Fruit fly (Drosophila melanogaster) whole organism, embryonic: ENCODE results near the gene Tlk.

Experiments used
- ATbp ChIP-seq: fragments of 200-800 bp; sonication (Bioruptor generic); optimal IDR thresholded peaks from 2 replicates; lab custom pipeline; 2017; ENCODE audit warnings: missing biosample characterization, mild to moderate bottlenecking, missing genetic modification characterization, missing genetic modification reagents
- C15 ChIP-seq: fragments of 200-800 bp; sonication (Bioruptor generic); IDR thresholded peaks from 3 replicates; pipeline ENCODE4 v1.3.6; 2022; ENCODE audit warnings: missing biosample characterization, missing genetic modification characterization
- CG10321 ChIP-seq: fragments of 200-800 bp; sonication (Bioruptor generic); IDR thresholded peaks from 2 replicates; pipeline ENCODE4 v1.3.6; 2022; ENCODE audit warnings: missing biosample characterization, missing genetic modification characterization
- CG11085 ChIP-seq: fragments of 200-800 bp; sonication (Bioruptor generic); IDR thresholded peaks from 2 replicates; pipeline ENCODE4 v1.3.6; 2022; ENCODE audit warnings: missing biosample characterization, missing genetic modification characterization
- CG12236 ChIP-seq: fragments of 200-800 bp; sonication (Bioruptor generic); optimal IDR thresholded peaks from 2 replicates; lab custom pipeline; 2016; ENCODE audit warnings: missing biosample characterization, missing genetic modification characterization
- CG12659 ChIP-seq: fragments of 200-800 bp; sonication (Bioruptor generic); optimal IDR thresholded peaks from 3 replicates; lab custom pipeline; 2017; ENCODE audit warnings: mild to moderate bottlenecking, missing biosample characterization, missing genetic modification reagents, missing genetic modification characterization
- CG13894 ChIP-seq: fragments of 200-800 bp; sonication (Bioruptor generic); optimal IDR thresholded peaks from 3 replicates; lab custom pipeline; 2018; ENCODE audit warnings: missing biosample characterization, mild to moderate bottlenecking, missing genetic modification characterization, moderate library complexity
- CG1529 ChIP-seq: fragments of 200-800 bp; sonication (Bioruptor generic); optimal IDR thresholded peaks from 3 replicates; lab custom pipeline; 2018; ENCODE audit warnings: missing biosample characterization, missing genetic modification characterization
- CG1603 ChIP-seq: fragments of 200-800 bp; sonication (Bioruptor generic); optimal IDR thresholded peaks from 2 replicates; lab custom pipeline; 2019; ENCODE audit warnings: missing biosample characterization, mild to moderate bottlenecking, missing genetic modification characterization, moderate library complexity
- CG16813 ChIP-seq: fragments of 200-800 bp; sonication (Bioruptor generic); IDR thresholded peaks from 3 replicates; pipeline ENCODE4 v1.3.6; 2022; ENCODE audit warnings: missing biosample characterization, missing genetic modification characterization; ENCODE audit not compliant: partially characterized antibody
- CG18262 ChIP-seq: fragments of 200-800 bp; optimal IDR thresholded peaks from 3 replicates; lab custom pipeline; 2019; ENCODE audit warnings: missing biosample characterization, mild to moderate bottlenecking, missing genetic modification characterization, moderate library complexity
- CG2875 ChIP-seq: fragments of 200-800 bp; sonication (Bioruptor generic); optimal IDR thresholded peaks from 2 replicates; lab custom pipeline; 2017; ENCODE audit warnings: missing biosample characterization, mild to moderate bottlenecking, missing genetic modification characterization, missing genetic modification reagents
- CG30431 ChIP-seq: fragments of 200-800 bp; sonication (Bioruptor generic); optimal IDR thresholded peaks from 2 replicates; lab custom pipeline; 2017; ENCODE audit warnings: missing biosample characterization, missing genetic modification characterization
- CG3281 ChIP-seq: fragments of 200-800 bp; sonication (Bioruptor generic); optimal IDR thresholded peaks from 3 replicates; lab custom pipeline; 2017; ENCODE audit warnings: missing biosample characterization, mild to moderate bottlenecking, missing genetic modification characterization
- CG3407 ChIP-seq: fragments of 200-800 bp; sonication (Bioruptor generic); optimal IDR thresholded peaks from 2 replicates; lab custom pipeline; 2018; ENCODE audit warnings: missing biosample characterization, mild to moderate bottlenecking, missing genetic modification characterization
- CG4404 ChIP-seq: fragments of 200-800 bp; sonication (Bioruptor generic); IDR thresholded peaks from 2 replicates; pipeline ENCODE4 v1.3.6; 2022; ENCODE audit warnings: missing biosample characterization, missing genetic modification characterization
- CG7271 ChIP-seq: fragments of 200-800 bp; sonication (Bioruptor generic); optimal IDR thresholded peaks from 2 replicates; lab custom pipeline; 2018; ENCODE audit warnings: missing biosample characterization, mild to moderate bottlenecking, missing genetic modification characterization, moderate library complexity
- CG9876 ChIP-seq: fragments of 200-800 bp; sonication (Bioruptor generic); optimal IDR thresholded peaks from 2 replicates; lab custom pipeline; 2016; ENCODE audit warnings: missing biosample characterization, missing genetic modification characterization
- D19A ChIP-seq: fragments of 200-800 bp; optimal IDR thresholded peaks from 3 replicates; lab custom pipeline; 2019; ENCODE audit warnings: missing biosample characterization, mild to moderate bottlenecking, missing genetic modification characterization, moderate library complexity
- Dref ChIP-seq: fragments of 200-800 bp; sonication (Bioruptor generic); IDR thresholded peaks from 2 replicates; pipeline ENCODE4 v1.3.6; 2022; ENCODE audit warnings: missing biosample characterization, missing genetic modification characterization
- Neu2 ChIP-seq: fragments of 200-800 bp; sonication (Bioruptor generic); optimal IDR thresholded peaks from 3 replicates; lab custom pipeline; 2016; ENCODE audit warnings: missing biosample characterization, missing genetic modification characterization, borderline replicate concordance
- NfI ChIP-seq: fragments of 200-800 bp; sonication (Bioruptor generic); optimal IDR thresholded peaks from 3 replicates; lab custom pipeline; 2018; ENCODE audit warnings: missing biosample characterization, mild to moderate bottlenecking, missing genetic modification characterization, moderate library complexity
- Scr ChIP-seq: fragments of 200-800 bp; sonication (Bioruptor generic); IDR thresholded peaks from 2 replicates; pipeline ENCODE4 v1.3.6; 2022; ENCODE audit warnings: missing biosample characterization, missing genetic modification characterization; ENCODE audit not compliant: partially characterized antibody
- Sox100B ChIP-seq: fragments of 200-800 bp; sonication (Bioruptor generic); optimal IDR thresholded peaks from 3 replicates; lab custom pipeline; 2018; ENCODE audit warnings: missing biosample characterization, mild to moderate bottlenecking, missing genetic modification characterization
- Vsx1 ChIP-seq: fragments of 200-800 bp; sonication (Bioruptor generic); optimal IDR thresholded peaks from 2 replicates; lab custom pipeline; 2017; ENCODE audit warnings: missing biosample characterization, mild to moderate bottlenecking, missing genetic modification characterization, missing genetic modification reagents
- al ChIP-seq: fragments of 200-800 bp; sonication (Bioruptor generic); IDR thresholded peaks from 2 replicates; pipeline ENCODE4 v1.3.6; 2022; ENCODE audit warnings: missing biosample characterization, missing genetic modification characterization
- az2 ChIP-seq: fragments of 200-800 bp; sonication (Bioruptor generic); optimal IDR thresholded peaks from 3 replicates; lab custom pipeline; 2016; ENCODE audit warnings: missing biosample characterization, missing genetic modification characterization
- caup ChIP-seq: fragments of 200-800 bp; sonication (Bioruptor generic); optimal IDR thresholded peaks from 3 replicates; lab custom pipeline; 2017; ENCODE audit warnings: missing biosample characterization, mild to moderate bottlenecking, missing genetic modification characterization, moderate library complexity; ENCODE audit not compliant: severe bottlenecking
- crc ChIP-seq: fragments of 200-800 bp; sonication (Bioruptor generic); optimal IDR thresholded peaks from 2 replicates; lab custom pipeline; 2016; ENCODE audit warnings: missing biosample characterization, missing genetic modification characterization
- da ChIP-seq: fragments of 200-800 bp; sonication (Bioruptor generic); optimal IDR thresholded peaks from 2 replicates; lab custom pipeline; 2016; ENCODE audit warnings: missing biosample characterization, missing genetic modification characterization
- ems ChIP-seq: fragments of 200-800 bp; sonication (Bioruptor generic); optimal IDR thresholded peaks from 3 replicates; lab custom pipeline; 2016; ENCODE audit warnings: missing biosample characterization, missing genetic modification characterization
- esg ChIP-seq: fragments of 200-800 bp; sonication (Bioruptor generic); conservative IDR thresholded peaks from 2 replicates; pipeline ENCODE4 v1.3.6; 2022; ENCODE audit warnings: missing biosample characterization, missing genetic modification characterization
- ewg ChIP-seq: fragments of 200-800 bp; sonication (Bioruptor generic); optimal IDR thresholded peaks from 3 replicates; lab custom pipeline; 2017; ENCODE audit warnings: mild to moderate bottlenecking, missing biosample characterization, missing genetic modification reagents, missing genetic modification characterization
- fd64A ChIP-seq: fragments of 200-800 bp; sonication (Bioruptor generic); optimal IDR thresholded peaks from 3 replicates; lab custom pipeline; 2018; ENCODE audit warnings: missing biosample characterization, mild to moderate bottlenecking, missing genetic modification characterization
- gsb ChIP-seq: fragments of 200-800 bp; sonication (Bioruptor generic); IDR thresholded peaks from 2 replicates; pipeline ENCODE4 v1.3.6; 2022; ENCODE audit warnings: missing biosample characterization, missing genetic modification characterization
- jing ChIP-seq: fragments of 200-800 bp; sonication (Bioruptor generic); optimal IDR thresholded peaks from 2 replicates; lab custom pipeline; 2018; ENCODE audit warnings: missing biosample characterization, mild to moderate bottlenecking, missing genetic modification characterization
- lola ChIP-seq, 3 experiments: fragments of >200 bp in 2 of 3; fragments of 200-800 bp in 1 of 3; sonication (Bioruptor generic) in 1 of 3; optimal IDR thresholded peaks; 2 replicates each; lab custom pipeline; 2017 to 2019; ENCODE audit warnings: missing biosample characterization in 3 of 3, missing genetic modification characterization in 3 of 3, mild to moderate bottlenecking in 1 of 3, moderate library complexity in 1 of 3
- pita ChIP-seq: fragments of 200-800 bp; sonication (Bioruptor generic); optimal IDR thresholded peaks from 2 replicates; lab custom pipeline; 2017; ENCODE audit warnings: missing biosample characterization, mild to moderate bottlenecking, missing genetic modification characterization
- psq ChIP-seq: fragments of 200-800 bp; sonication (Bioruptor generic); optimal IDR thresholded peaks from 2 replicates; lab custom pipeline; 2017; ENCODE audit warnings: missing biosample characterization, missing genetic modification characterization
- pum ChIP-seq: fragments of 200-800 bp; sonication (Bioruptor generic); optimal IDR thresholded peaks from 2 replicates; lab custom pipeline; 2016; ENCODE audit warnings: missing biosample characterization, missing genetic modification characterization
- pzg ChIP-seq: fragments of 200-800 bp; sonication (Bioruptor generic); optimal IDR thresholded peaks from 3 replicates; lab custom pipeline; 2018; ENCODE audit warnings: missing biosample characterization, mild to moderate bottlenecking, missing genetic modification characterization, moderate library complexity
- ro ChIP-seq: fragments of 200-800 bp; sonication (Bioruptor generic); IDR thresholded peaks from 2 replicates; pipeline ENCODE4 v1.3.6; 2022; ENCODE audit warnings: missing biosample characterization, missing genetic modification characterization
- sc ChIP-seq, 3 experiments: fragments of >200 bp in 2 of 3; fragments of 200-800 bp in 1 of 3; sonication (Bioruptor generic) in 1 of 3; optimal IDR thresholded peaks; 2 replicates in 2 of 3; 3 replicates in 1 of 3; lab custom pipeline; 2017; ENCODE audit warnings: mild to moderate bottlenecking in 1 of 3, missing biosample characterization in 1 of 3, missing genetic modification characterization in 1 of 3, missing genetic modification reagents in 1 of 3
- sens ChIP-seq: fragments of 200-800 bp; sonication (Bioruptor generic); peaks from one replicate; lab custom pipeline; 2016; ENCODE audit warnings: missing biosample characterization, missing genetic modification characterization
- tna ChIP-seq: fragments of 200-800 bp; sonication (Bioruptor generic); IDR thresholded peaks from 2 replicates; pipeline ENCODE4 v1.3.6; 2022; ENCODE audit warnings: missing biosample characterization, missing genetic modification characterization; ENCODE audit not compliant: partially characterized antibody
- toy ChIP-seq: fragments of 200-800 bp; sonication (Bioruptor generic); IDR thresholded peaks from 2 replicates; pipeline ENCODE4 v1.3.6; 2022; ENCODE audit warnings: missing biosample characterization, missing genetic modification characterization
- trh ChIP-seq: fragments of 200-800 bp; sonication (Bioruptor generic); optimal IDR thresholded peaks from 2 replicates; lab custom pipeline; 2016; ENCODE audit warnings: missing biosample characterization, missing genetic modification characterization
- tx ChIP-seq: fragments of 200-800 bp; sonication (Bioruptor generic); optimal IDR thresholded peaks from 2 replicates; lab custom pipeline; 2016; ENCODE audit warnings: missing biosample characterization, missing genetic modification characterization
- vnd ChIP-seq: fragments of 200-800 bp; sonication (Bioruptor generic); IDR thresholded peaks from 3 replicates; pipeline ENCODE4 v1.3.6; 2022; ENCODE audit warnings: missing biosample characterization, missing genetic modification characterization; ENCODE audit not compliant: partially characterized antibody
- zfh1 ChIP-seq: fragments of 200-800 bp; sonication (Bioruptor generic); IDR thresholded peaks from 3 replicates; pipeline ENCODE4 v1.3.6; 2022; ENCODE audit warnings: missing biosample characterization, missing genetic modification characterization

Gene Tlk

DNA sequence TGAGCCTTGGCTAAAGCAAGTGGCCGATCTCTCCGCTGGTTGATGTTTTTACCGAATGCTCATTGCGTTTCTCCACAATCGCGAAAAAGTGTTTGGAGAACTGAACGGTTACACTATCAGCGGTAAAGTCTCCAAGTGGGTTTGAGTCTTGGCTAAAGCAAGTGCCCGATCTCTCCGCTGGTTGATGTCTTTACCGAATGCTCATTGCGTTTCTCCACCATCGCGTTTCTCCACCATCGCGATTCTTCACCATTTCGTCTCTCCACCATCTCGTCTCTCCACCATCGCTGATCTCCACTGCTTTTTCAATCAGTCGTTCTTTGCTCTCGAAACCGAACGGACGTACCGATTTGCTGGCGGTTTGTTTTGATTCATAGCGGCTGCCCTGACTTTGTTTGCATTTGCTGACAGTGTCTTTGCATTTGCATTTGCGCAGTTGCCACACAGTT lies 91.6 kb downstream of the Tlk start, which contains the start of gene ec (continued):
- no peak for TF ChIP-seq vnd
- TF ChIP-seq ewg (GFP tag; lab: Kevin White, UChicago): no peak
- TF ChIP-seq pum (GFP tag; lab: Kevin White, UChicago): no peak
- peak; percentile 8 for TF ChIP-seq caup
- no peak for TF ChIP-seq sc (optimal IDR thresholded peaks at IDR 0.05; lab: Kevin White, UChicago)
- TF ChIP-seq sc (GFP tag; optimal IDR thresholded peaks at IDR 0.05; lab: Kevin White, UChicago): no peak
- TF ChIP-seq CG12659 (GFP tag; lab: Kevin White, UChicago): peak; percentile 38
- no peak for TF ChIP-seq NfI (GFP tag; lab: Kevin White, UChicago)
- TF ChIP-seq CG9876 (GFP tag; lab: Kevin White, UChicago): no peak
- peak; percentile 99 for TF ChIP-seq pita (GFP tag; lab: Kevin White, UChicago)
- no peak for TF ChIP-seq fd64A
- TF ChIP-seq pzg: peak; percentile 74
- peak; percentile 85 for TF ChIP-seq sens (GFP tag; lab: Kevin White, UChicago)
- no peak for TF ChIP-seq Dref (GFP tag; lab: Robert Waterston, UW)
- TF ChIP-seq Vsx1 (GFP tag; lab: Kevin White, UChicago): no peak
- no peak for TF ChIP-seq tx
- TF ChIP-seq CG16813 (GFP tag; lab: Robert Waterston, UW): no peak
- no peak for TF ChIP-seq ro (GFP tag; lab: Robert Waterston, UW)
- TF ChIP-seq CG3281: no peak
- no peak for TF ChIP-seq Neu2 (GFP tag; lab: Kevin White, UChicago)
- no peak for TF ChIP-seq CG30431
- no peak for TF ChIP-seq toy
- TF ChIP-seq CG10321 (GFP tag; lab: Robert Waterston, UW): no peak
- no peak for TF ChIP-seq CG2875 (GFP tag; lab: Kevin White, UChicago)
- peak; percentile 71 for TF ChIP-seq CG1603
- no peak for TF ChIP-seq az2 (GFP tag; lab: Kevin White, UChicago)
- TF ChIP-seq psq: peak; percentile 3
- 0 out of 2 replicates have a peak, but pooled peaks have one; percentile 23 for TF ChIP-seq tna
- TF ChIP-seq ATbp: peak; percentile 96
- TF ChIP-seq CG3407: no peak
- no peak for TF ChIP-seq gsb (GFP tag; lab: Robert Waterston, UW)
- peak; percentile 45; the same call in 1 of the 2 replicates for TF ChIP-seq Scr (GFP tag; lab: Robert Waterston, UW)
- no peak for TF ChIP-seq al
- TF ChIP-seq lola (GFP tag; optimal IDR thresholded peaks at IDR 0.05; lab: Kevin White, UChicago): no peak
- TF ChIP-seq CG4404 (GFP tag; lab: Robert Waterston, UW): no peak
- no peak for TF ChIP-seq jing (GFP tag; lab: Kevin White, UChicago)
- no peak for TF ChIP-seq D19A (tag; lab: Kevin White, UChicago)
- TF ChIP-seq ems (GFP tag; lab: Kevin White, UChicago): no peak
- no peak for TF ChIP-seq CG7271 (tag; lab: Kevin White, UChicago)
- no peak for TF ChIP-seq da (GFP tag; lab: Kevin White, UChicago)
- TF ChIP-seq Sox100B (GFP tag; lab: Kevin White, UChicago): no peak
- 0 out of 3 replicates have a peak, but pooled peaks have one; percentile 18 for TF ChIP-seq zfh1 (GFP tag; lab: Robert Waterston, UW)
- no peak for TF ChIP-seq trh
- no peak for TF ChIP-seq esg
- TF ChIP-seq CG12236: no peak
- no peak for TF ChIP-seq CG1529
- TF ChIP-seq crc (GFP tag; lab: Kevin White, UChicago): no peak
- no peak for TF ChIP-seq C15 (GFP tag; lab: Robert Waterston, UW)
- no peak for TF ChIP-seq CG11085 (GFP tag; lab: Robert Waterston, UW)
- peak; percentile 26 for TF ChIP-seq CG13894 (tag; lab: Kevin White, UChicago)
- peak; percentile 9 for TF ChIP-seq CG18262 (tag; lab: Kevin White, UChicago)
